Fruit fly (Drosophila melanogaster): ENCODE measurements around the gene pb.

DNA sequence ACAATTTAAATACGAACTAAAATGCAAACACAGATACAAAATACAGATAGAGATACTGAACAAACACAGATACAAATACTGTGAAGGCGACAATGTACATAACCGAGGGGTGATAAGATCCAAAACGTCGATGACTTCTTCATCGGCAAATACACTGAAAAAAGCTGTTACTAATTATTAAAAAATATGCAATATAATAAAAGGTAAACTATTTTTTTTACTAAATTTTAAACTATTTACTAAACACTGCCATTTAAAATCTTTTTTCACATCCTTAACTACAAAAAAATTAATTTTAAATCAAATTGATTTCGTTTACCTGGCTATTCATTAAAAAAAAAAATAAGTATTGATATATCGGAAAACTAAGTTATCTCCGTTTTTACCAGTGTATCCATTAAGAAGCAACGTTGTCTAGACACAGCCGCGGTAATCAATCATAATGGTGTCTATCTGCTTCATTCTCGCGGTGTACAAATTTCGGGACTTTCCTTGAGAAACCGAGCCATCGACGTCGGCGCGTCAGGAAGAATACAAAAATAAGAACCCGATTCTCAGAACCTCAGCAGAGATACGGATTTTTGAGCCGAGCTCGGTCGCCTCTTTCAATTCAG is 21.0 kb upstream of the pb start:
- TF ChIP-seq CG15336 (GFP tag; IDR thresholded peaks at IDR 0.05) = peak; percentile 77
- TF ChIP-seq Blimp-1 (GFP tag; optimal IDR thresholded peaks at IDR 0.05) = peak; percentile 72
- no peak for TF ChIP-seq dac (GFP tag; optimal IDR thresholded peaks at IDR 0.05)
- TF ChIP-seq CG11294 (GFP tag; IDR thresholded peaks at IDR 0.05) = peak; percentile 13; the same call in 1 of the 2 replicates
- peak; percentile 66 for TF ChIP-seq net (GFP tag; optimal IDR thresholded peaks at IDR 0.05)
- TF ChIP-seq Lpt (GFP tag; optimal IDR thresholded peaks at IDR 0.05) = no peak
- TF ChIP-seq CG6854 (GFP tag; optimal IDR thresholded peaks at IDR 0.05) = peak; percentile 42
- TF ChIP-seq cyc (GFP tag; optimal IDR thresholded peaks at IDR 0.05) = peak; percentile 77
- peak; percentile 51; the same call in 1 of the 2 replicates for TF ChIP-seq Gug (GFP tag; IDR thresholded peaks at IDR 0.05)
